Worm (Caenorhabditis elegans): ENCODE measurements around the gene C55A1.11.

DNA sequence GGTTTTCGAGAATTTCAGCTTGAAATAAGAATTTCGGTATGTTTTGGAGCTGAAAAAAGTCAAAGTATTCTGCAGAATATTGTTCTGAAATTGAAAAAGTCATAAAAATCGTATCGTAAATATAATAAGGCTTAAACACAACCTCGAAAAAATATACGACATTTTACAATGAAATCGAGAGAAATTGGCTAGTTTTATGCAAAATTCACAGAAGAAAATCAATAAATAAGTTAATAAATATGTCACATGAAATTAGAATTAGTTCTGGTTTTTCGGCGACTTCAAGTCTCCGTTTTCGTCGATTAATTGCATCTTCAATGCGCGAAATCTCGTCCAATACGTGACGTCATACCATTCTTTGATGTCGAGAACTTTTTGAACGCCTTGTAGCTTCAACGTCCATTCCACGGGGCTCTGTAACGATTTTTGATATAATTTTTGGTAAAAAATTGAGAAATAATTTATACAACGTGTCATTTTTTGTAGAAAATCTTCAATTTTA, 48.2 kb upstream of the C55A1.11 start, which contains the start of gene atx-3:
- no peak for TF ChIP-seq dao-5 (tag; optimal IDR thresholded peaks at IDR 0.05)
- TF ChIP-seq him-1 (tag; optimal IDR thresholded peaks at IDR 0.05) = no peak
